Worm (Caenorhabditis elegans): Measurements from ENCODE around the gene par-3.

The par-3 gene

ce11 chrIII:5711881-5712643, 48.0 kb downstream of the par-3 start:
- TF ChIP-seq W03F9.2 (tag; optimal IDR thresholded peaks at IDR 0.05) (no peak), him-1 (tag; optimal IDR thresholded peaks at IDR 0.05) (no peak), dao-5 (tag; optimal IDR thresholded peaks at IDR 0.05) (no peak)

ce11 chrIII:5714230-5714983, 50.4 kb downstream of the par-3 start, which contains the start of gene arf-1:
arf-1 (plus strand) TSS chrIII:5714886.
- TF ChIP-seq him-1 (tag; optimal IDR thresholded peaks at IDR 0.05) (no peak), dao-5 (tag; optimal IDR thresholded peaks at IDR 0.05) (no peak), W03F9.2 (tag; optimal IDR thresholded peaks at IDR 0.05) (no peak)

- TF ChIP-seq him-1 (tag; optimal IDR thresholded peaks at IDR 0.05) (no peak), dao-5 (tag; optimal IDR thresholded peaks at IDR 0.05) (no peak), W03F9.2 (tag; optimal IDR thresholded peaks at IDR 0.05) (no peak)
Measured at ce11 chrIII:5714984-5715454, 51.0 kb downstream of the par-3 start.

ce11 chrIII:5715467-5715866, 51.4 kb downstream of the par-3 start:
- no peak for TF ChIP-seq dao-5 (tag; optimal IDR thresholded peaks at IDR 0.05)
- TF ChIP-seq him-1 (tag; optimal IDR thresholded peaks at IDR 0.05) = peak; percentile 25
- peak; percentile 1 for TF ChIP-seq W03F9.2 (tag; optimal IDR thresholded peaks at IDR 0.05)

- no peak for TF ChIP-seq him-1 (tag; optimal IDR thresholded peaks at IDR 0.05)
- no peak for TF ChIP-seq dao-5 (tag; optimal IDR thresholded peaks at IDR 0.05)
- TF ChIP-seq W03F9.2 (tag; optimal IDR thresholded peaks at IDR 0.05) = no peak
Measured at ce11 chrIII:5717173-5717748, 53.2 kb downstream of the par-3 start.

ce11 chrIII:5718385-5718784, 54.4 kb downstream of the par-3 start:
- no peak for TF ChIP-seq him-1 (tag; optimal IDR thresholded peaks at IDR 0.05)
- no peak for TF ChIP-seq dao-5 (tag; optimal IDR thresholded peaks at IDR 0.05)
- TF ChIP-seq W03F9.2 (tag; optimal IDR thresholded peaks at IDR 0.05) = no peak

ce11 chrIII:5719105-5719831, 55.2 kb downstream of the par-3 start:
- no peak for TF ChIP-seq dao-5 (tag; optimal IDR thresholded peaks at IDR 0.05)
- no peak for TF ChIP-seq W03F9.2 (tag; optimal IDR thresholded peaks at IDR 0.05)
- TF ChIP-seq him-1 (tag; optimal IDR thresholded peaks at IDR 0.05) = no peak

- TF ChIP-seq dao-5 (tag; optimal IDR thresholded peaks at IDR 0.05) (no peak), him-1 (tag; optimal IDR thresholded peaks at IDR 0.05) (no peak), W03F9.2 (tag; optimal IDR thresholded peaks at IDR 0.05) (no peak)
Measured at ce11 chrIII:5719832-5720194, 55.8 kb downstream of the par-3 start.

ce11 chrIII:5720266-5721019, 56.4 kb downstream of the par-3 start:
- TF ChIP-seq W03F9.2 (tag; optimal IDR thresholded peaks at IDR 0.05) = no peak
- no peak for TF ChIP-seq dao-5 (tag; optimal IDR thresholded peaks at IDR 0.05)
- no peak for TF ChIP-seq him-1 (tag; optimal IDR thresholded peaks at IDR 0.05)

ce11 chrIII:5721488-5721887, 57.5 kb downstream of the par-3 start:
- TF ChIP-seq dao-5 (tag; optimal IDR thresholded peaks at IDR 0.05) (no peak), him-1 (tag; optimal IDR thresholded peaks at IDR 0.05) (no peak), W03F9.2 (tag; optimal IDR thresholded peaks at IDR 0.05) (no peak)

ce11 chrIII:5721888-5722287, 57.9 kb downstream of the par-3 start:
- peak; percentile 76 for TF ChIP-seq W03F9.2 (tag; optimal IDR thresholded peaks at IDR 0.05)
- no peak for TF ChIP-seq dao-5 (tag; optimal IDR thresholded peaks at IDR 0.05)

- TF ChIP-seq dao-5 (tag; optimal IDR thresholded peaks at IDR 0.05) (no peak), him-1 (tag; optimal IDR thresholded peaks at IDR 0.05) (no peak), W03F9.2 (tag; optimal IDR thresholded peaks at IDR 0.05) (no peak)
Measured at ce11 chrIII:5722550-5722949, 58.5 kb downstream of the par-3 start, which contains the start of gene wrm-1. wrm-1 (plus strand) TSS chrIII:5722850.
